Fruit fly (Drosophila melanogaster) whole organism, embryonic: Measurements from ENCODE around the gene CG7191.
A peak's percentile ranks its signal among the peaks of the same experiment; 100 is the strongest.

Experiments
- Atf6 ChIP-seq: fragments of 200-800 bp; sonication (Bioruptor generic); IDR thresholded peaks from 2 replicates; pipeline ENCODE4 v1.3.6; 2022; ENCODE audit warnings: missing biosample characterization, missing genetic modification characterization
- Bdp1 ChIP-seq: fragments of 200-800 bp; sonication (Bioruptor generic); optimal IDR thresholded peaks from 3 replicates; lab custom pipeline; 2016; ENCODE audit warnings: missing biosample characterization, missing genetic modification characterization
- CG10654 ChIP-seq: fragments of 200-800 bp; sonication (Bioruptor generic); optimal IDR thresholded peaks from 2 replicates; lab custom pipeline; 2016; ENCODE audit warnings: missing biosample characterization, missing genetic modification characterization
- CG12744 ChIP-seq: fragments of 200-800 bp; sonication (Bioruptor generic); optimal IDR thresholded peaks from 2 replicates; lab custom pipeline; 2016; ENCODE audit warnings: missing biosample characterization, missing genetic modification characterization
- CG13894 ChIP-seq: fragments of 200-800 bp; sonication (Bioruptor generic); optimal IDR thresholded peaks from 3 replicates; lab custom pipeline; 2018; ENCODE audit warnings: missing biosample characterization, mild to moderate bottlenecking, missing genetic modification characterization, moderate library complexity
- CG15269 ChIP-seq: fragments of 200-800 bp; sonication (Bioruptor generic); optimal IDR thresholded peaks from 2 replicates; lab custom pipeline; 2018; ENCODE audit warnings: missing biosample characterization, mild to moderate bottlenecking, missing genetic modification characterization, moderate library complexity
- CG15479 ChIP-seq: fragments of 200-800 bp; sonication (Bioruptor generic); optimal IDR thresholded peaks from 3 replicates; lab custom pipeline; 2019; ENCODE audit warnings: missing biosample characterization, mild to moderate bottlenecking, missing genetic modification characterization, moderate library complexity
- CG17361 ChIP-seq: fragments of 200-800 bp; sonication (Bioruptor generic); IDR thresholded peaks from 3 replicates; pipeline ENCODE4 v1.3.6; 2022; ENCODE audit warnings: missing biosample characterization, missing genetic modification characterization
- CG17568 ChIP-seq: fragments of 200-800 bp; sonication (Bioruptor generic); optimal IDR thresholded peaks from 2 replicates; lab custom pipeline; 2018; ENCODE audit warnings: missing biosample characterization, mild to moderate bottlenecking, missing genetic modification characterization, moderate library complexity
- CG2199 ChIP-seq: fragments of 200-800 bp; sonication (Bioruptor generic); IDR thresholded peaks from 3 replicates; pipeline ENCODE4 v1.3.6; 2022; ENCODE audit warnings: missing biosample characterization, missing genetic modification characterization
- CG2889 ChIP-seq: fragments of 200-800 bp; sonication (Bioruptor generic); IDR thresholded peaks from 3 replicates; pipeline ENCODE4 v1.3.6; 2022; ENCODE audit warnings: missing biosample characterization, missing genetic modification characterization
- CG33213 ChIP-seq: fragments of 200-800 bp; sonication (Bioruptor generic); optimal IDR thresholded peaks from 3 replicates; lab custom pipeline; 2016; ENCODE audit warnings: missing biosample characterization, missing genetic modification characterization
- CG34422 ChIP-seq: fragments of 200-800 bp; sonication (Bioruptor generic); IDR thresholded peaks from 3 replicates; pipeline ENCODE4 v1.3.6; 2022; ENCODE audit warnings: missing biosample characterization, missing genetic modification characterization
- CG6791 ChIP-seq: fragments of 200-800 bp; sonication (Bioruptor generic); IDR thresholded peaks from 3 replicates; pipeline ENCODE4 v1.3.6; 2022; ENCODE audit warnings: missing biosample characterization, missing genetic modification characterization; ENCODE audit not compliant: partially characterized antibody
- CG7839 ChIP-seq: fragments of 200-800 bp; sonication (Bioruptor generic); optimal IDR thresholded peaks from 3 replicates; lab custom pipeline; 2018; ENCODE audit warnings: missing biosample characterization, mild to moderate bottlenecking, missing genetic modification characterization, moderate library complexity
- CG9817 ChIP-seq: fragments of 200-800 bp; sonication (Bioruptor generic); optimal IDR thresholded peaks from 2 replicates; lab custom pipeline; 2018; ENCODE audit warnings: missing biosample characterization, mild to moderate bottlenecking, missing genetic modification characterization, moderate library complexity
- Dll ChIP-seq: fragments of 200-800 bp; sonication (Bioruptor generic); IDR thresholded peaks from 4 replicates; pipeline ENCODE4 v1.3.6; 2022; ENCODE audit warnings: missing biosample characterization, missing genetic modification characterization; ENCODE audit not compliant: partially characterized antibody
- Dp ChIP-seq: fragments of 200-800 bp; sonication (Bioruptor generic); optimal IDR thresholded peaks from 2 replicates; lab custom pipeline; 2018; ENCODE audit warnings: missing biosample characterization, mild to moderate bottlenecking, missing genetic modification characterization, moderate library complexity
- E2f2 ChIP-seq: fragments of 200-800 bp; sonication (Bioruptor generic); IDR thresholded peaks from 2 replicates; pipeline ENCODE4 v1.3.6; 2022; ENCODE audit warnings: missing biosample characterization, missing genetic modification characterization
- Eip74EF ChIP-seq, 2 experiments: fragments of 200-800 bp in 1 of 2; fragments of >200 bp in 1 of 2; sonication (Bioruptor generic) in 1 of 2; optimal IDR thresholded peaks; 2 replicates each; lab custom pipeline; 2017 to 2019; ENCODE audit warnings: missing biosample characterization in 2 of 2, missing genetic modification characterization in 2 of 2, mild to moderate bottlenecking in 1 of 2, moderate library complexity in 1 of 2
- Elba2 ChIP-seq: fragments of 200-800 bp; sonication (Bioruptor generic); optimal IDR thresholded peaks from 3 replicates; lab custom pipeline; 2016; ENCODE audit warnings: missing biosample characterization, missing genetic modification characterization
- HmgD ChIP-seq: fragments of 200-800 bp; sonication (Bioruptor generic); optimal IDR thresholded peaks from 3 replicates; lab custom pipeline; 2016; ENCODE audit warnings: missing biosample characterization, missing genetic modification characterization
- Lhr ChIP-seq: fragments of 200-800 bp; sonication (Bioruptor generic); optimal IDR thresholded peaks from 3 replicates; lab custom pipeline; 2017; ENCODE audit warnings: mild to moderate bottlenecking, missing biosample characterization, missing genetic modification reagents, missing genetic modification characterization
- Meics ChIP-seq: fragments of 200-800 bp; sonication (Bioruptor generic); optimal IDR thresholded peaks from 2 replicates; lab custom pipeline; 2017; ENCODE audit warnings: missing biosample characterization, mild to moderate bottlenecking, missing genetic modification characterization
- NC2α ChIP-seq: fragments of 200-800 bp; sonication (Bioruptor generic); optimal IDR thresholded peaks from 2 replicates; lab custom pipeline; 2016; ENCODE audit warnings: missing biosample characterization, missing genetic modification characterization
- Optix ChIP-seq: fragments of 200-800 bp; sonication (Bioruptor generic); IDR thresholded peaks from 3 replicates; pipeline ENCODE4 v1.3.6; 2022; ENCODE audit warnings: missing biosample characterization, missing genetic modification characterization
- Poxn ChIP-seq: fragments of 200-800 bp; sonication (Bioruptor generic); IDR thresholded peaks from 2 replicates; pipeline ENCODE4 v1.3.6; 2022; ENCODE audit warnings: missing biosample characterization, missing genetic modification characterization
- Six4 ChIP-seq: fragments of 200-800 bp; sonication (Bioruptor generic); optimal IDR thresholded peaks from 2 replicates; lab custom pipeline; 2016; ENCODE audit warnings: missing biosample characterization, missing genetic modification characterization
- Xbp1 ChIP-seq: fragments of 200-800 bp; sonication (Bioruptor generic); optimal IDR thresholded peaks from 3 replicates; lab custom pipeline; 2016; ENCODE audit warnings: missing biosample characterization, mild to moderate bottlenecking, missing genetic modification characterization
- bcd ChIP-seq: fragments of 200-800 bp; sonication (Bioruptor generic); optimal IDR thresholded peaks from 2 replicates; lab custom pipeline; 2017; ENCODE audit warnings: missing biosample characterization, mild to moderate bottlenecking, missing genetic modification characterization
- corto ChIP-seq: fragments of 200-800 bp; sonication (Bioruptor generic); optimal IDR thresholded peaks from 2 replicates; lab custom pipeline; 2016; ENCODE audit warnings: missing biosample characterization, mild to moderate bottlenecking, missing genetic modification characterization, moderate library complexity
- crol ChIP-seq: fragments of 200-800 bp; sonication (Bioruptor generic); IDR thresholded peaks from 2 replicates; pipeline ENCODE4 v1.3.6; 2022; ENCODE audit warnings: missing biosample characterization, missing genetic modification characterization
- crp ChIP-seq, 2 experiments: fragments of 200-800 bp; sonication (Bioruptor generic); optimal IDR thresholded peaks; 2 replicates in 1 of 2; 3 replicates in 1 of 2; lab custom pipeline; 2017; ENCODE audit warnings: missing biosample characterization in 2 of 2, missing genetic modification characterization in 2 of 2, mild to moderate bottlenecking in 1 of 2, moderate library complexity in 1 of 2
- dan ChIP-seq: fragments of 200-800 bp; sonication (Bioruptor generic); IDR thresholded peaks from 2 replicates; pipeline ENCODE4 v1.3.6; 2022; ENCODE audit warnings: missing biosample characterization, missing genetic modification characterization
- dati ChIP-seq: fragments of 200-800 bp; sonication (Bioruptor generic); IDR thresholded peaks from 2 replicates; pipeline ENCODE4 v1.3.6; 2022; ENCODE audit warnings: missing biosample characterization, missing genetic modification characterization
- dmrt11E ChIP-seq: fragments of 200-800 bp; sonication (Bioruptor generic); optimal IDR thresholded peaks from 3 replicates; lab custom pipeline; 2018; ENCODE audit warnings: missing biosample characterization, mild to moderate bottlenecking, missing genetic modification characterization, moderate library complexity
- fd64A ChIP-seq: fragments of 200-800 bp; sonication (Bioruptor generic); optimal IDR thresholded peaks from 3 replicates; lab custom pipeline; 2018; ENCODE audit warnings: missing biosample characterization, mild to moderate bottlenecking, missing genetic modification characterization
- gcm ChIP-seq: fragments of 200-800 bp; sonication (Bioruptor generic); optimal IDR thresholded peaks from 2 replicates; lab custom pipeline; 2019; ENCODE audit warnings: missing biosample characterization, mild to moderate bottlenecking, missing genetic modification characterization, moderate library complexity
- gfzf ChIP-seq: fragments of 200-800 bp; sonication (Bioruptor generic); optimal IDR thresholded peaks from 2 replicates; lab custom pipeline; 2016; ENCODE audit warnings: missing biosample characterization, mild to moderate bottlenecking, missing genetic modification characterization, moderate library complexity
- gsb ChIP-seq: fragments of 200-800 bp; sonication (Bioruptor generic); IDR thresholded peaks from 2 replicates; pipeline ENCODE4 v1.3.6; 2022; ENCODE audit warnings: missing biosample characterization, missing genetic modification characterization
- hth ChIP-seq: fragments of >200 bp; optimal IDR thresholded peaks from 2 replicates; lab custom pipeline; 2017; ENCODE audit warnings: inconsistent platforms
- ind ChIP-seq: fragments of 200-800 bp; sonication (Bioruptor generic); optimal IDR thresholded peaks from 3 replicates; lab custom pipeline; 2016; ENCODE audit warnings: missing biosample characterization, missing genetic modification characterization
- jing ChIP-seq: fragments of 200-800 bp; sonication (Bioruptor generic); optimal IDR thresholded peaks from 2 replicates; lab custom pipeline; 2018; ENCODE audit warnings: missing biosample characterization, mild to moderate bottlenecking, missing genetic modification characterization
- lbe ChIP-seq: fragments of 200-800 bp; sonication (Bioruptor generic); optimal IDR thresholded peaks from 2 replicates; lab custom pipeline; 2016; ENCODE audit warnings: missing biosample characterization, mild to moderate bottlenecking, missing genetic modification characterization
- phol ChIP-seq: fragments of 200-800 bp; sonication (Bioruptor generic); optimal IDR thresholded peaks from 3 replicates; lab custom pipeline; 2018; ENCODE audit warnings: missing biosample characterization, mild to moderate bottlenecking, missing genetic modification characterization, moderate library complexity
- pita ChIP-seq: fragments of 200-800 bp; sonication (Bioruptor generic); optimal IDR thresholded peaks from 2 replicates; lab custom pipeline; 2017; ENCODE audit warnings: missing biosample characterization, mild to moderate bottlenecking, missing genetic modification characterization
- psq ChIP-seq: fragments of 200-800 bp; sonication (Bioruptor generic); optimal IDR thresholded peaks from 2 replicates; lab custom pipeline; 2017; ENCODE audit warnings: missing biosample characterization, missing genetic modification characterization
- sc ChIP-seq, 3 experiments: fragments of >200 bp in 2 of 3; fragments of 200-800 bp in 1 of 3; sonication (Bioruptor generic) in 1 of 3; optimal IDR thresholded peaks; 2 replicates in 2 of 3; 3 replicates in 1 of 3; lab custom pipeline; 2017; ENCODE audit warnings: mild to moderate bottlenecking in 1 of 3, missing biosample characterization in 1 of 3, missing genetic modification characterization in 1 of 3, missing genetic modification reagents in 1 of 3
- sima ChIP-seq: fragments of 200-800 bp; sonication (Bioruptor generic); optimal IDR thresholded peaks from 2 replicates; lab custom pipeline; 2016; ENCODE audit warnings: missing biosample characterization, missing genetic modification characterization
- tin ChIP-seq: fragments of 200-800 bp; sonication (Bioruptor generic); optimal IDR thresholded peaks from 3 replicates; lab custom pipeline; 2016; ENCODE audit warnings: missing biosample characterization, missing genetic modification characterization
- usp ChIP-seq: fragments of >200 bp; optimal IDR thresholded peaks from 2 replicates; lab custom pipeline; 2017; ENCODE audit warnings: missing biosample characterization, missing genetic modification characterization

The CG7191 gene

DNA sequence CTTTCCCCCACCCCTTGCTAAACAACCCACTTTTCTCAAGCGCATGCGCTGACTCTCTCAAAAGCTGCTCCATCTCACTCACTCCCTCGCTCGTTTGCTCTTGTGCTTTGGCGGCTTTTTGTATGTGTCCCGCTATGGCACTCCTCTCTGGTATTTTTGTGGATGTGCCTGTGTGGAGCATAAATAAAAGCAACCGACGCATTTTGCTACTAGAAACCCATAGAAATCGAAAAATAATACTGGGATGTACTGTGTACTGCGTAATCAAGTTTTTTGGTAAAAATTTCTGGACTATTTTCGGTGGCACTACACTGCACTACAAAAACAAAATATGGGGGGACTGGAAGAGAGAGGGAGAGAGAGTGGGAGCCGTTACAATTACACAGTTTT, 42.3 kb downstream of the CG7191 start (continued):
- no peak for TF ChIP-seq dan
- no peak for TF ChIP-seq Lhr (GFP tag; lab: Kevin White, UChicago)
- no peak for TF ChIP-seq CG33213 (GFP tag; lab: Kevin White, UChicago)
- TF ChIP-seq NC2α (GFP tag; lab: Kevin White, UChicago), result no peak
- no peak for TF ChIP-seq Eip74EF (GFP tag; optimal IDR thresholded peaks at IDR 0.05; lab: Kevin White, UChicago)
- TF ChIP-seq Meics (GFP tag; lab: Kevin White, UChicago), result peak; percentile 25
- no peak for TF ChIP-seq Elba2 (GFP tag; lab: Kevin White, UChicago)
- no peak for TF ChIP-seq E2f2 (GFP tag; lab: Robert Waterston, UW)
- TF ChIP-seq lbe, result no peak
- no peak for TF ChIP-seq phol (tag; lab: Kevin White, UChicago)
- TF ChIP-seq crol, result peak; percentile 96
- TF ChIP-seq jing (GFP tag; lab: Kevin White, UChicago), result no peak
- peak; percentile 34; the same call in 1 of the 4 replicates for TF ChIP-seq Dll (GFP tag; lab: Robert Waterston, UW)
- peak; percentile 88; the same call in 2 of the 3 replicates for TF ChIP-seq CG2199 (GFP tag; lab: Robert Waterston, UW)
- no peak for TF ChIP-seq hth (lab: Kevin White, UChicago)
- no peak for TF ChIP-seq gsb
- TF ChIP-seq dmrt11E (tag; lab: Kevin White, UChicago), result no peak
- no peak for TF ChIP-seq sc (optimal IDR thresholded peaks at IDR 0.05; lab: Kevin White, UChicago)
- TF ChIP-seq sc (GFP tag; optimal IDR thresholded peaks at IDR 0.05; lab: Kevin White, UChicago), result no peak
- no peak for TF ChIP-seq corto (GFP tag; lab: Kevin White, UChicago)
- peak; percentile 29; the same call in 1 of the 3 replicates for TF ChIP-seq CG2889 (GFP tag; lab: Robert Waterston, UW)
- no peak for TF ChIP-seq usp (GFP tag; lab: Kevin White, UChicago)
- no peak for TF ChIP-seq CG12744 (GFP tag; lab: Kevin White, UChicago)
- no peak for TF ChIP-seq CG7839 (tag; lab: Kevin White, UChicago)
- no peak for TF ChIP-seq Six4 (GFP tag; lab: Kevin White, UChicago)
- TF ChIP-seq pita (GFP tag; lab: Kevin White, UChicago), result no peak
- TF ChIP-seq Atf6 (GFP tag; lab: Robert Waterston, UW), result peak; percentile 58; the same call in 1 of the 2 replicates
- peak; percentile 61 for TF ChIP-seq CG13894 (tag; lab: Kevin White, UChicago)
- TF ChIP-seq Dp (GFP tag; lab: Kevin White, UChicago), result peak; percentile 38
- TF ChIP-seq HmgD (GFP tag; lab: Kevin White, UChicago), result peak; percentile 61
- no peak for TF ChIP-seq CG15269 (tag; lab: Kevin White, UChicago)
- TF ChIP-seq CG17361 (GFP tag; lab: Robert Waterston, UW), result no peak
- TF ChIP-seq tin (GFP tag; lab: Kevin White, UChicago), result no peak
- TF ChIP-seq bcd (GFP tag; lab: Kevin White, UChicago), result no peak
- peak; percentile 77; the same call in 1 of the 3 replicates for TF ChIP-seq CG34422
- TF ChIP-seq Xbp1 (GFP tag; lab: Kevin White, UChicago), result no peak
- peak; percentile 67 for TF ChIP-seq gfzf (GFP tag; lab: Kevin White, UChicago)
- TF ChIP-seq CG9817 (tag; lab: Kevin White, UChicago), result peak; percentile 7
- TF ChIP-seq CG17568 (GFP tag; lab: Kevin White, UChicago), result peak; percentile 17
- no peak for TF ChIP-seq Bdp1 (GFP tag; lab: Kevin White, UChicago)
- TF ChIP-seq sima (GFP tag; lab: Kevin White, UChicago), result no peak
- TF ChIP-seq CG15479, result no peak
- no peak for TF ChIP-seq fd64A (GFP tag; lab: Kevin White, UChicago)
- TF ChIP-seq psq, result no peak
- TF ChIP-seq CG10654 (GFP tag; lab: Kevin White, UChicago), result no peak
- 0 out of 3 replicates have a peak, but pooled peaks have one; percentile 32 for TF ChIP-seq CG6791
- no peak for TF ChIP-seq crp (GFP tag; optimal IDR thresholded peaks at IDR 0.05; lab: Kevin White, UChicago)
- no peak for TF ChIP-seq ind (GFP tag; lab: Kevin White, UChicago)
- TF ChIP-seq gcm (GFP tag; lab: Kevin White, UChicago), result no peak
- no peak for TF ChIP-seq dati
- TF ChIP-seq Poxn (GFP tag; lab: Robert Waterston, UW), result no peak
- TF ChIP-seq Optix (GFP tag; lab: Robert Waterston, UW), result no peak
